Worm (Caenorhabditis elegans) whole organism, late embryonic: ENCODE data around the gene clec-216.

ENCODE experiments used
- ama-1 ChIP-seq: fragments of 150-350 bp; optimal IDR thresholded peaks from 2 replicates; lab custom pipeline; 2014
- ceh-18 ChIP-seq: sonication (generic microtip); optimal IDR thresholded peaks from 2 replicates; lab custom pipeline; 2016; ENCODE audit warnings: missing genetic modification characterization, missing compliant biosample characterization
- nhr-11 ChIP-seq: fragments of 150-350 bp; optimal IDR thresholded peaks from 2 replicates; lab custom pipeline; 2014; ENCODE audit warnings: missing biosample characterization, missing genetic modification characterization
- rnt-1 ChIP-seq: sonication (generic microtip); optimal IDR thresholded peaks from 2 replicates; lab custom pipeline; 2016; ENCODE audit warnings: missing genetic modification characterization, missing compliant biosample characterization

ce11 chrV:7952855-7953254, at the start of gene clec-216:
- TF ChIP-seq nhr-11 (tag; lab: Kevin White, UChicago): no peak
- TF ChIP-seq ceh-18 (tag; lab: Kevin White, UChicago): no peak
- no peak for TF ChIP-seq rnt-1
- no peak for TF ChIP-seq ama-1 (lab: Kevin White, UChicago)
